Worm (Caenorhabditis elegans) whole organism, young adult: ENCODE results near the gene C35D10.12.

Source experiments
- C06A6.2 ChIP-seq: fragments of 200-800 bp; sonication (Bioruptor generic); conservative IDR thresholded peaks from 2 replicates; pipeline ENCODE4 v1.3.6; 2022; ENCODE audit warnings: missing genetic modification characterization, missing compliant biosample characterization
- C17E4.6 ChIP-seq: fragments of 200-800 bp; sonication (Bioruptor generic); IDR thresholded peaks from 2 replicates; pipeline ENCODE4 v1.3.6; 2022; ENCODE audit warnings: missing genetic modification reagents, missing genetic modification characterization, missing compliant biosample characterization
- D2030.7 ChIP-seq: fragments of 200-800 bp; sonication (Bioruptor generic); IDR thresholded peaks from 2 replicates; pipeline ENCODE4 v1.3.6; 2022; ENCODE audit warnings: missing genetic modification reagents, missing genetic modification characterization, missing compliant biosample characterization
- F33H1.4 ChIP-seq: fragments of 200-800 bp; sonication (Bioruptor generic); IDR thresholded peaks from 2 replicates; pipeline ENCODE4 v1.3.6; 2022; ENCODE audit warnings: missing genetic modification reagents, missing genetic modification characterization, missing compliant biosample characterization
- K11D2.4 ChIP-seq: fragments of 200-800 bp; sonication (Bioruptor generic); IDR thresholded peaks from 2 replicates; pipeline ENCODE4 v1.3.6; 2022; ENCODE audit warnings: missing genetic modification reagents, missing genetic modification characterization, missing compliant biosample characterization
- T07F8.4 ChIP-seq: sonication (generic microtip); optimal IDR thresholded peaks from 2 replicates; lab custom pipeline; 2016; ENCODE audit warnings: mild to moderate bottlenecking, missing genetic modification characterization, moderate library complexity, missing compliant biosample characterization
- Y53F4B.3 ChIP-seq: fragments of 200-800 bp; sonication (Bioruptor generic); IDR thresholded peaks from 2 replicates; pipeline ENCODE4 v1.3.6; 2022; ENCODE audit warnings: missing genetic modification reagents, missing genetic modification characterization, missing compliant biosample characterization
- Y67H2A.10 ChIP-seq: fragments of 200-800 bp; sonication (Bioruptor generic); conservative IDR thresholded peaks from 2 replicates; pipeline ENCODE4 v1.3.6; 2022; ENCODE audit warnings: missing genetic modification reagents, missing genetic modification characterization, missing compliant biosample characterization
- Y95B8A.8 ChIP-seq: fragments of 200-800 bp; sonication (Bioruptor generic); IDR thresholded peaks from 2 replicates; pipeline ENCODE4 v1.3.6; 2022; ENCODE audit warnings: missing genetic modification reagents, missing genetic modification characterization, missing compliant biosample characterization
- aptf-2 ChIP-seq: fragments of 200-800 bp; sonication (Bioruptor generic); conservative IDR thresholded peaks from 2 replicates; pipeline ENCODE4 v1.3.6; 2022; ENCODE audit warnings: missing genetic modification reagents, missing genetic modification characterization, missing compliant biosample characterization
- athp-1 ChIP-seq: sonication (generic microtip); optimal IDR thresholded peaks from 2 replicates; lab custom pipeline; 2017; ENCODE audit warnings: mild to moderate bottlenecking, missing genetic modification characterization, missing compliant biosample characterization
- attf-6 ChIP-seq: fragments of 200-800 bp; sonication (Bioruptor generic); IDR thresholded peaks from 2 replicates; pipeline ENCODE4 v1.3.6; 2022; ENCODE audit warnings: missing genetic modification reagents, missing genetic modification characterization, missing compliant biosample characterization
- ceh-27 ChIP-seq: fragments of 200-800 bp; sonication (Bioruptor generic); optimal IDR thresholded peaks from 2 replicates; lab custom pipeline; 2018; ENCODE audit warnings: mild to moderate bottlenecking, missing genetic modification characterization, moderate library complexity, missing compliant biosample characterization
- ceh-58 ChIP-seq: fragments of 200-800 bp; sonication (Bioruptor generic); IDR thresholded peaks from 2 replicates; pipeline ENCODE4 v1.3.6; 2022; ENCODE audit warnings: missing genetic modification characterization, missing compliant biosample characterization
- dox-1 ChIP-seq: fragments of 200-800 bp; sonication (Bioruptor generic); IDR thresholded peaks from 2 replicates; pipeline ENCODE4 v1.3.6; 2022; ENCODE audit warnings: missing genetic modification reagents, missing genetic modification characterization, missing compliant biosample characterization
- dpl-1 ChIP-seq: fragments of 150-350 bp; optimal IDR thresholded peaks from 2 replicates; lab custom pipeline; 2014; ENCODE audit warnings: missing biosample characterization, missing genetic modification reagents, missing genetic modification characterization
- efl-1 ChIP-seq: fragments of 150-350 bp; optimal IDR thresholded peaks from 2 replicates; lab custom pipeline; 2014; ENCODE audit warnings: missing biosample characterization, missing genetic modification reagents, missing genetic modification characterization
- egl-18 ChIP-seq: fragments of 200-800 bp; sonication (Bioruptor generic); IDR thresholded peaks from 2 replicates; pipeline ENCODE4 v1.3.6; 2022; ENCODE audit warnings: missing genetic modification reagents, missing genetic modification characterization, missing compliant biosample characterization
- egrh-3 ChIP-seq: fragments of 200-800 bp; sonication (Bioruptor generic); IDR thresholded peaks from 2 replicates; pipeline ENCODE4 v1.3.6; 2022; ENCODE audit warnings: missing genetic modification reagents, missing genetic modification characterization, missing compliant biosample characterization
- fkh-3 ChIP-seq: sonication (generic microtip); optimal IDR thresholded peaks from 2 replicates; lab custom pipeline; 2016; ENCODE audit warnings: mild to moderate bottlenecking, missing genetic modification characterization, missing compliant biosample characterization
- gei-17 ChIP-seq: fragments of 200-800 bp; sonication (Bioruptor generic); optimal IDR thresholded peaks from 2 replicates; lab custom pipeline; 2018; ENCODE audit warnings: mild to moderate bottlenecking, missing genetic modification characterization, missing compliant biosample characterization
- hlh-12 ChIP-seq: sonication (generic microtip); optimal IDR thresholded peaks from 2 replicates; lab custom pipeline; 2016; ENCODE audit warnings: missing genetic modification characterization, missing compliant biosample characterization
- hmg-20 ChIP-seq: fragments of 200-800 bp; sonication (Bioruptor generic); IDR thresholded peaks from 2 replicates; pipeline ENCODE4 v1.3.6; 2022; ENCODE audit warnings: missing genetic modification reagents, missing genetic modification characterization, missing compliant biosample characterization
- hsf-1 ChIP-seq: fragments of 200-800 bp; sonication (Bioruptor generic); IDR thresholded peaks from 2 replicates; pipeline ENCODE4 v1.3.6; 2022; ENCODE audit warnings: missing genetic modification reagents, missing genetic modification characterization, missing compliant biosample characterization
- let-526 ChIP-seq: fragments of 200-800 bp; sonication (Bioruptor generic); IDR thresholded peaks from 2 replicates; pipeline ENCODE4 v1.3.6; 2022; ENCODE audit warnings: missing genetic modification reagents, missing genetic modification characterization, missing compliant biosample characterization
- lin-35 ChIP-seq, 3 experiments: fragments of 150-350 bp in 2 of 3; sonication (generic microtip) in 1 of 3; optimal IDR thresholded peaks; 2 replicates each; lab custom pipeline; 2014 to 2018; ENCODE audit warnings: missing biosample characterization in 3 of 3, missing genetic modification characterization in 3 of 3, missing genetic modification reagents in 3 of 3
- lin-54 ChIP-seq: fragments of 200-800 bp; sonication (Bioruptor generic); optimal IDR thresholded peaks from 2 replicates; lab custom pipeline; 2018; ENCODE audit warnings: mild to moderate bottlenecking, missing genetic modification characterization, missing compliant biosample characterization
- madf-6 ChIP-seq: fragments of 200-800 bp; sonication (Bioruptor generic); IDR thresholded peaks from 2 replicates; pipeline ENCODE4 v1.3.6; 2022; ENCODE audit warnings: missing genetic modification reagents, missing genetic modification characterization, missing compliant biosample characterization
- madf-8 ChIP-seq: fragments of 200-800 bp; sonication (Bioruptor generic); conservative IDR thresholded peaks from 2 replicates; pipeline ENCODE4 v1.3.6; 2022; ENCODE audit warnings: missing genetic modification reagents, missing genetic modification characterization, missing compliant biosample characterization
- mel-28 ChIP-seq: sonication (generic microtip); optimal IDR thresholded peaks from 2 replicates; lab custom pipeline; 2016; ENCODE audit warnings: borderline replicate concordance, mild to moderate bottlenecking, missing genetic modification characterization, missing compliant biosample characterization
- mes-4 ChIP-seq: sonication (generic microtip); optimal IDR thresholded peaks from 2 replicates; lab custom pipeline; 2016; ENCODE audit warnings: missing genotype, missing genetic modification characterization, missing compliant biosample characterization
- mxl-1 ChIP-seq: sonication (generic microtip); optimal IDR thresholded peaks from 2 replicates; lab custom pipeline; 2016; ENCODE audit warnings: missing genetic modification characterization, missing compliant biosample characterization
- nfya-2 ChIP-seq: fragments of 200-800 bp; sonication (Bioruptor generic); IDR thresholded peaks from 2 replicates; pipeline ENCODE4 v1.3.6; 2022; ENCODE audit warnings: missing genetic modification reagents, missing genetic modification characterization, missing compliant biosample characterization
- nhr-179 ChIP-seq: sonication (generic microtip); optimal IDR thresholded peaks from 2 replicates; lab custom pipeline; 2016; ENCODE audit warnings: mild to moderate bottlenecking, missing genetic modification characterization, missing compliant biosample characterization
- nhr-27 ChIP-seq: fragments of 200-800 bp; sonication (Bioruptor generic); optimal IDR thresholded peaks from 2 replicates; lab custom pipeline; 2018; ENCODE audit warnings: mild to moderate bottlenecking, missing genetic modification characterization, moderate library complexity, missing compliant biosample characterization
- nhr-80 ChIP-seq: sonication (generic microtip); optimal IDR thresholded peaks from 2 replicates; lab custom pipeline; 2016; ENCODE audit warnings: missing genetic modification characterization, missing compliant biosample characterization
- nhr-90 ChIP-seq: sonication (generic microtip); optimal IDR thresholded peaks from 2 replicates; lab custom pipeline; 2016; ENCODE audit warnings: missing genotype, mild to moderate bottlenecking, missing genetic modification characterization, missing compliant biosample characterization
- pbrm-1 ChIP-seq: fragments of 200-800 bp; sonication (Bioruptor generic); IDR thresholded peaks from 2 replicates; pipeline ENCODE4 v1.3.6; 2022; ENCODE audit warnings: missing genetic modification reagents, missing genetic modification characterization, missing compliant biosample characterization
- rpc-1 ChIP-seq, 2 experiments: fragments of 150-350 bp in 1 of 2; sonication (generic microtip) in 1 of 2; optimal IDR thresholded peaks; 2 replicates each; lab custom pipeline; 2014 to 2018; ENCODE audit warnings: missing biosample characterization in 1 of 2, missing genetic modification characterization in 1 of 2, missing genetic modification reagents in 1 of 2, missing genotype in 1 of 2
- sdz-38 ChIP-seq: sonication (generic microtip); optimal IDR thresholded peaks from 2 replicates; lab custom pipeline; 2016; ENCODE audit warnings: missing genotype, missing genetic modification characterization, missing compliant biosample characterization
- snpc-1.3 ChIP-seq: sonication (generic microtip); optimal IDR thresholded peaks from 2 replicates; lab custom pipeline; 2017; ENCODE audit warnings: missing genetic modification characterization, mild to moderate bottlenecking, missing compliant biosample characterization, antibody characterized with exemption, moderate library complexity, missing genotype, missing genetic modification reagents; ENCODE audit not compliant: insufficient read depth
- snpc-3.4 ChIP-seq: sonication (generic microtip); optimal IDR thresholded peaks from 2 replicates; lab custom pipeline; 2017; ENCODE audit warnings: missing genetic modification characterization, mild to moderate bottlenecking, missing compliant biosample characterization, antibody characterized with exemption, moderate library complexity, missing genotype, missing genetic modification reagents
- somi-1 ChIP-seq: fragments of 200-800 bp; sonication (Bioruptor generic); optimal IDR thresholded peaks from 2 replicates; lab custom pipeline; 2018; ENCODE audit warnings: mild to moderate bottlenecking, missing genetic modification characterization, missing compliant biosample characterization
- sptf-2 ChIP-seq: fragments of 200-800 bp; sonication (Bioruptor generic); optimal IDR thresholded peaks from 2 replicates; lab custom pipeline; 2018; ENCODE audit warnings: mild to moderate bottlenecking, missing genetic modification characterization, missing compliant biosample characterization
- tbp1 ChIP-seq: fragments of 200-800 bp; sonication (Bioruptor generic); optimal IDR thresholded peaks from 2 replicates; lab custom pipeline; 2018; ENCODE audit warnings: mild to moderate bottlenecking, missing genetic modification characterization, missing compliant biosample characterization
- unc-130 ChIP-seq: sonication (generic microtip); optimal IDR thresholded peaks from 2 replicates; lab custom pipeline; 2016; ENCODE audit warnings: missing genetic modification reagents, missing genetic modification characterization, missing compliant biosample characterization
- xnd-1 ChIP-seq: sonication (generic microtip); optimal IDR thresholded peaks from 2 replicates; lab custom pipeline; 2016; ENCODE audit warnings: missing genotype, missing genetic modification reagents, missing genetic modification characterization, missing compliant biosample characterization
- ztf-22 ChIP-seq: fragments of 200-800 bp; sonication (Bioruptor generic); optimal IDR thresholded peaks from 2 replicates; lab custom pipeline; 2018; ENCODE audit warnings: mild to moderate bottlenecking, missing genetic modification characterization, moderate library complexity, missing compliant biosample characterization

The C35D10.12 gene

ce11 chrIII:4903784-4904183 is 29.2 kb upstream of the C35D10.12 start, which contains the start of gene kbp-2:
Gene kbp-2 (minus strand): TSS chrIII:4903884.
- TF ChIP-seq T07F8.4 (tag; lab: Kevin White, UChicago) (no peak), Y53F4B.3 (GFP tag; lab: Robert Waterston, UW) (no peak), F33H1.4 (GFP tag; lab: Robert Waterston, UW) (no peak), Y67H2A.10 (GFP tag; lab: Robert Waterston, UW) (no peak), hlh-12 (tag; lab: Kevin White, UChicago) (no peak), fkh-3 (tag; lab: Kevin White, UChicago) (no peak), ztf-22 (GFP tag; lab: Kevin White, UChicago) (no peak), ceh-27 (GFP tag; lab: Kevin White, UChicago) (no peak), egrh-3 (GFP tag; lab: Robert Waterston, UW) (no peak), C06A6.2 (no peak), Y95B8A.8 (GFP tag; lab: Robert Waterston, UW) (no peak), aptf-2 (GFP tag; lab: Robert Waterston, UW) (no peak), mes-4 (tag; lab: Kevin White, UChicago) (no peak), attf-6 (GFP tag; lab: Robert Waterston, UW) (no peak), efl-1 (no peak), let-526 (GFP tag; lab: Robert Waterston, UW) (no peak), C17E4.6 (GFP tag; lab: Robert Waterston, UW) (no peak), nhr-90 (tag; lab: Kevin White, UChicago) (no peak), lin-35 (GFP tag; optimal IDR thresholded peaks at IDR 0.05; lab: Kevin White, UChicago) (no peak)

ce11 chrIII:4900260-4900659 is 25.7 kb upstream of the C35D10.12 start, which contains the start of gene tag-340:
Gene tag-340 (plus strand): TSS chrIII:4900508.
- TF ChIP-seq nhr-27 (no peak), tbp1 (GFP tag; lab: Kevin White, UChicago) (no peak), madf-8 (GFP tag; lab: Robert Waterston, UW) (peak; percentile 47; the same call in 1 of the 2 replicates), pbrm-1 (GFP tag; lab: Robert Waterston, UW) (no peak), snpc-3.4 (tag; lab: Kevin White, UChicago) (peak; percentile 63), nhr-179 (tag; lab: Kevin White, UChicago) (no peak), somi-1 (GFP tag; lab: Kevin White, UChicago) (no peak), nfya-2 (GFP tag; lab: Robert Waterston, UW) (no peak), K11D2.4 (GFP tag; lab: Robert Waterston, UW) (no peak), F33H1.4 (GFP tag; lab: Robert Waterston, UW) (peak; percentile 90), mxl-1 (tag; lab: Kevin White, UChicago) (no peak), lin-54 (GFP tag; lab: Kevin White, UChicago) (no peak), xnd-1 (tag; lab: Kevin White, UChicago) (peak; percentile 51), egl-18 (GFP tag; lab: Robert Waterston, UW) (no peak), hsf-1 (GFP tag; lab: Robert Waterston, UW) (no peak), rpc-1 (optimal IDR thresholded peaks at IDR 0.05; lab: Kevin White, UChicago) (no peak), rpc-1 (tag; optimal IDR thresholded peaks at IDR 0.05; lab: Kevin White, UChicago) (no peak), dox-1 (no peak), dpl-1 (GFP tag; lab: Kevin White, UChicago) (no peak), unc-130 (no peak), gei-17 (no peak), ceh-58 (GFP tag; lab: Robert Waterston, UW) (no peak), snpc-1.3 (tag; lab: Kevin White, UChicago) (peak; percentile 58), attf-6 (GFP tag; lab: Robert Waterston, UW) (no peak), hmg-20 (GFP tag; lab: Robert Waterston, UW) (no peak), D2030.7 (GFP tag; lab: Robert Waterston, UW) (peak; percentile 63), madf-6 (peak; percentile 85), mel-28 (tag; lab: Kevin White, UChicago) (no peak), nhr-80 (no peak), athp-1 (tag; lab: Kevin White, UChicago) (no peak), efl-1 (peak; percentile 23), sdz-38 (tag; lab: Kevin White, UChicago) (no peak), sptf-2 (GFP tag; lab: Kevin White, UChicago) (no peak)
